Worm (Caenorhabditis elegans): ENCODE measurements around the gene mrck-1.

ce11 chrV:6208585-6208984 lies 58.5 kb downstream of the mrck-1 start, which contains the start of gene rme-1:
- TF ChIP-seq lin-15B (tag; optimal IDR thresholded peaks at IDR 0.05), result no peak
- TF ChIP-seq elt-2 (tag; optimal IDR thresholded peaks at IDR 0.05), result no peak
- TF ChIP-seq nhr-43 (tag; optimal IDR thresholded peaks at IDR 0.05; ENCODE audit: poor library complexity, severe bottlenecking), result no peak
- no peak for TF ChIP-seq aly-2 (tag; optimal IDR thresholded peaks at IDR 0.05)
- TF ChIP-seq pha-4 (tag; optimal IDR thresholded peaks at IDR 0.05), result no peak
- no peak for TF ChIP-seq nfya-1 (tag; optimal IDR thresholded peaks at IDR 0.05; ENCODE audit: insufficient read depth)
- TF ChIP-seq nhr-28 (tag; optimal IDR thresholded peaks at IDR 0.05), result no peak
- no peak for TF ChIP-seq ceh-16 (tag; optimal IDR thresholded peaks at IDR 0.05)
- no peak for TF ChIP-seq nhr-237 (tag; optimal IDR thresholded peaks at IDR 0.05)
- no peak for TF ChIP-seq lin-39 (tag; optimal IDR thresholded peaks at IDR 0.05)
- no peak for TF ChIP-seq mdl-1 (tag; optimal IDR thresholded peaks at IDR 0.05)
- TF ChIP-seq nhr-11 (tag; optimal IDR thresholded peaks at IDR 0.05), result no peak
- no peak for TF ChIP-seq nhr-12 (tag; optimal IDR thresholded peaks at IDR 0.05)
- no peak for TF ChIP-seq nhr-25 (tag; optimal IDR thresholded peaks at IDR 0.05)
